Worm (Caenorhabditis elegans): Measurements from ENCODE around the gene let-721.

DNA sequence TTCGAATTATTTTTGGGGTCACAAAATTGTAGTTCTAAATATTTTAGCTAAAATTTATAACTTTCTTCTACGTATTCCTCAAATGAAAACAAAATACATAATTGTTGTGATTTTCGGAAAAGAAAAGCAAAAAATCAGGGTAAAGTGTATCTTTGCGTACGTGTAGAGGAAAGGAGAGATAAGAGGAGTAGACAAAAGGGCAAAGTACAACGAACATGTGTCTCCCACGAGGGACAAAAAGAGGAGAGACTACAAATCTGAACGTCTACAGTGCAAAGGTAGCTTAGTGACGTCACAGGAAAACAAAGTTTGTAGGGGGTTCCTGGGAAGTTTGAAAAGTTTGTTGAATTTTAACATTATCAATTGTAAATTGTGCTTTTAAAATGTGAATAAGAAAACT lies 814 bp upstream of the let-721 start:
- TF ChIP-seq snpc-4 (tag; optimal IDR thresholded peaks at IDR 0.05) (no peak), ztf-4 (tag; optimal IDR thresholded peaks at IDR 0.05) (peak; percentile 62), fos-1 (tag; optimal IDR thresholded peaks at IDR 0.05) (no peak), efl-1 (optimal IDR thresholded peaks at IDR 0.05) (peak in 1 of 2 experiments; percentile 1), efl-1 (GFP tag; optimal IDR thresholded peaks at IDR 0.05 in 1 of 2) (no peak)

All from whole organism, L1 larva.